Worm (Caenorhabditis elegans): ENCODE data around the gene F10D7.10.

- no peak for TF ChIP-seq ama-1 (optimal IDR thresholded peaks at IDR 0.05)
- TF ChIP-seq pha-4 (tag; optimal IDR thresholded peaks at IDR 0.05) = no peak
Measured at ce11 chrX:17390531-17390930, 11.0 kb upstream of the F10D7.10 start.
